Worm (Caenorhabditis elegans) whole organism, young adult: ENCODE results near the gene F20D6.8.

Source experiments
- F23B12.7 ChIP-seq: sonication (generic microtip); optimal IDR thresholded peaks from 2 replicates; lab custom pipeline; 2017; ENCODE audit warnings: missing genetic modification characterization, mild to moderate bottlenecking, missing compliant biosample characterization, antibody characterized with exemption, moderate library complexity; ENCODE audit not compliant: insufficient read depth
- F55B11.4 ChIP-seq: sonication (generic microtip); optimal IDR thresholded peaks from 2 replicates; lab custom pipeline; 2016; ENCODE audit warnings: missing compliant biosample characterization, missing genetic modification characterization, borderline replicate concordance; ENCODE audit not compliant: insufficient read depth
- ceh-79 ChIP-seq: sonication (generic microtip); optimal IDR thresholded peaks from 2 replicates; lab custom pipeline; 2017; ENCODE audit warnings: mild to moderate bottlenecking, missing genetic modification characterization, missing compliant biosample characterization
- let-526 ChIP-seq: fragments of 200-800 bp; sonication (Bioruptor generic); IDR thresholded peaks from 2 replicates; pipeline ENCODE4 v1.3.6; 2022; ENCODE audit warnings: missing genetic modification reagents, missing genetic modification characterization, missing compliant biosample characterization

ce11 chrV:8130812-8131211 is 37.3 kb downstream of the F20D6.8 start:
- TF ChIP-seq F23B12.7 (tag; lab: Kevin White, UChicago) (no peak), let-526 (GFP tag; lab: Robert Waterston, UW) (no peak), F55B11.4 (tag; lab: Kevin White, UChicago) (no peak), ceh-79 (no peak)
